Worm (Caenorhabditis elegans) whole organism, mixed stage, embryonic: Measurements from ENCODE around the gene fbxa-194.

Experiments used
- M03D4.4 ChIP-seq: sonication (generic microtip); optimal IDR thresholded peaks from 2 replicates; lab custom pipeline; 2017; ENCODE audit warnings: mild to moderate bottlenecking, missing genetic modification characterization, missing compliant biosample characterization
- bed-3 ChIP-seq: fragments of 200-800 bp; sonication (Bioruptor generic); optimal IDR thresholded peaks from 3 replicates; lab custom pipeline; 2018; ENCODE audit warnings: mild to moderate bottlenecking, missing genetic modification characterization, moderate library complexity, missing compliant biosample characterization
- blmp-1 ChIP-seq: fragments of 150-350 bp; optimal IDR thresholded peaks from 2 replicates; lab custom pipeline; 2014; ENCODE audit warnings: missing biosample characterization, missing genetic modification characterization
- ceh-39 ChIP-seq: fragments of 150-350 bp; optimal IDR thresholded peaks from 2 replicates; lab custom pipeline; 2014; ENCODE audit warnings: missing biosample characterization, missing genetic modification characterization
- ceh-43 ChIP-seq: fragments of 200-800 bp; sonication (Bioruptor generic); optimal IDR thresholded peaks from 2 replicates; lab custom pipeline; 2018; ENCODE audit warnings: mild to moderate bottlenecking, missing genetic modification characterization, moderate library complexity, missing compliant biosample characterization
- ceh-83 ChIP-seq: fragments of 200-800 bp; sonication (Bioruptor generic); optimal IDR thresholded peaks from 2 replicates; lab custom pipeline; 2018; ENCODE audit warnings: mild to moderate bottlenecking, missing genetic modification characterization, missing compliant biosample characterization
- ces-1 ChIP-seq: fragments of 150-350 bp; optimal IDR thresholded peaks from 2 replicates; lab custom pipeline; 2014; ENCODE audit warnings: missing biosample characterization, missing genetic modification reagents, missing genetic modification characterization
- cnd-1 ChIP-seq: fragments of 200-800 bp; sonication (Bioruptor generic); optimal IDR thresholded peaks from 2 replicates; lab custom pipeline; 2018; ENCODE audit warnings: mild to moderate bottlenecking, missing genetic modification characterization, missing compliant biosample characterization
- drap-1 ChIP-seq: fragments of 200-800 bp; sonication (Bioruptor generic); optimal IDR thresholded peaks from 3 replicates; lab custom pipeline; 2018; ENCODE audit warnings: mild to moderate bottlenecking, missing genetic modification characterization, missing compliant biosample characterization
- elt-1 ChIP-seq: sonication (generic microtip); optimal IDR thresholded peaks from 2 replicates; lab custom pipeline; 2017; ENCODE audit warnings: missing genetic modification characterization, mild to moderate bottlenecking, missing compliant biosample characterization, antibody characterized with exemption, moderate library complexity, borderline replicate concordance; ENCODE audit not compliant: insufficient read depth
- elt-3 ChIP-seq: fragments of 150-350 bp; optimal IDR thresholded peaks from 2 replicates; lab custom pipeline; 2014; ENCODE audit warnings: missing biosample characterization, missing genetic modification characterization
- flh-1 ChIP-seq: fragments of 200-800 bp; sonication (Bioruptor generic); optimal IDR thresholded peaks from 2 replicates; lab custom pipeline; 2018; ENCODE audit warnings: mild to moderate bottlenecking, missing genetic modification characterization, moderate library complexity, missing compliant biosample characterization
- ham-2 ChIP-seq: fragments of 200-800 bp; sonication (Bioruptor generic); optimal IDR thresholded peaks from 2 replicates; lab custom pipeline; 2018; ENCODE audit warnings: mild to moderate bottlenecking, missing genetic modification characterization, missing compliant biosample characterization
- hlh-1 ChIP-seq: fragments of 150-350 bp; optimal IDR thresholded peaks from 2 replicates; lab custom pipeline; 2014; ENCODE audit warnings: missing biosample characterization, missing genetic modification reagents, missing genetic modification characterization
- lin-13 ChIP-seq: fragments of 150-350 bp; optimal IDR thresholded peaks from 2 replicates; lab custom pipeline; 2014; ENCODE audit warnings: missing biosample characterization, missing genetic modification characterization
- lin-32 ChIP-seq: fragments of 200-800 bp; sonication (Bioruptor generic); optimal IDR thresholded peaks from 2 replicates; lab custom pipeline; 2018; ENCODE audit warnings: mild to moderate bottlenecking, missing genetic modification characterization, missing compliant biosample characterization
- lsy-2 ChIP-seq: fragments of 150-350 bp; optimal IDR thresholded peaks from 2 replicates; lab custom pipeline; 2014; ENCODE audit warnings: missing biosample characterization, missing genetic modification characterization
- mab-5 ChIP-seq: fragments of 150-350 bp; optimal IDR thresholded peaks from 2 replicates; lab custom pipeline; 2014; ENCODE audit warnings: missing biosample characterization, missing genetic modification characterization
- mep-1 ChIP-seq: fragments of 150-350 bp; optimal IDR thresholded peaks from 2 replicates; lab custom pipeline; 2017; ENCODE audit warnings: missing biosample characterization, missing genetic modification reagents, missing genetic modification characterization, inconsistent platforms
- mls-2 ChIP-seq: sonication (generic microtip); optimal IDR thresholded peaks from 2 replicates; lab custom pipeline; 2016; ENCODE audit warnings: mild to moderate bottlenecking, missing genetic modification characterization, moderate library complexity, missing compliant biosample characterization
- nhr-12 ChIP-seq: fragments of 150-350 bp; optimal IDR thresholded peaks from 2 replicates; lab custom pipeline; 2014; ENCODE audit warnings: missing biosample characterization, missing genetic modification characterization
- nhr-2 ChIP-seq: fragments of 150-350 bp; optimal IDR thresholded peaks from 2 replicates; lab custom pipeline; 2014; ENCODE audit warnings: missing biosample characterization, missing genetic modification characterization
- nhr-237 ChIP-seq: fragments of 150-350 bp; optimal IDR thresholded peaks from 2 replicates; lab custom pipeline; 2014; ENCODE audit warnings: missing biosample characterization, missing genetic modification characterization
- nhr-28 ChIP-seq: fragments of 150-350 bp; optimal IDR thresholded peaks from 2 replicates; lab custom pipeline; 2014; ENCODE audit warnings: missing biosample characterization, missing genetic modification characterization
- nhr-76 ChIP-seq: sonication (generic microtip); optimal IDR thresholded peaks from 2 replicates; lab custom pipeline; 2017; ENCODE audit warnings: missing biosample characterization, missing genetic modification characterization
- pha-4 ChIP-seq: fragments of 150-350 bp; optimal IDR thresholded peaks from 2 replicates; lab custom pipeline; 2018; ENCODE audit warnings: missing biosample characterization, missing genetic modification reagents, missing genetic modification characterization
- sem-2 ChIP-seq: fragments of 200-800 bp; sonication (Bioruptor generic); optimal IDR thresholded peaks from 2 replicates; lab custom pipeline; 2018; ENCODE audit warnings: mild to moderate bottlenecking, missing genetic modification characterization, missing compliant biosample characterization
- snpc-4 ChIP-seq: fragments of 150-350 bp; optimal IDR thresholded peaks from 2 replicates; lab custom pipeline; 2014; ENCODE audit warnings: missing biosample characterization, missing genetic modification characterization
- sptf-1 ChIP-seq: sonication (generic microtip); optimal IDR thresholded peaks from 2 replicates; lab custom pipeline; 2017; ENCODE audit warnings: mild to moderate bottlenecking, missing genetic modification characterization, moderate library complexity, missing compliant biosample characterization
- tbx-8 ChIP-seq: fragments of 200-800 bp; sonication (Bioruptor generic); optimal IDR thresholded peaks from 2 replicates; lab custom pipeline; 2018; ENCODE audit warnings: mild to moderate bottlenecking, missing genetic modification characterization, moderate library complexity, missing compliant biosample characterization
- unc-39 ChIP-seq: fragments of 150-350 bp; optimal IDR thresholded peaks from 2 replicates; lab custom pipeline; 2014; ENCODE audit warnings: missing biosample characterization, missing genetic modification characterization
- unc-62 ChIP-seq: fragments of 150-350 bp; optimal IDR thresholded peaks from 2 replicates; lab custom pipeline; 2014; ENCODE audit warnings: missing biosample characterization, missing genetic modification reagents, missing genetic modification characterization
- zip-8 ChIP-seq: fragments of 150-350 bp; optimal IDR thresholded peaks from 2 replicates; lab custom pipeline; 2014; ENCODE audit warnings: missing biosample characterization, missing genetic modification characterization
- ztf-11 ChIP-seq: fragments of 150-350 bp; optimal IDR thresholded peaks from 2 replicates; lab custom pipeline; 2014; ENCODE audit warnings: missing biosample characterization, missing genetic modification characterization

The fbxa-194 gene

DNA sequence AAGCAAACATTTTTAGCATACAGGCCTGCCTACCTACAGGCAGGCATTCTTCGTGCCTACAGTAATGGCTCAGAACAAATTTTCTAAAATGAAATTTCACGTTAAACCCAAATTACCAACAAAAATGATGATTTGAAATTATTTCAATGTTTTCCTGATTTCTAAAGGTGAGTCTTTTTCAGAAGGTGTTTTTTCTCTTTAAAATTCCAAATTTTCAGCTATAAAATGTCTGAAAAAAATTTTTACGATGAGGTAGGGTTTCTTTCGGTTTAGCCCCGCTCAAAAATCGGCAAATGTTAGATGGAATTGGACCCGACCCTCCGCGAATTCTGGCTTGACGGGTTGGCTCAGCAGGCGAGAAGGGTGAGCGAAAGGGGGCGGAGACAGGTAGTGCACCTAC, 32.7 kb downstream of the fbxa-194 start, which contains the start of gene W04E12.5:
Gene W04E12.5, plus strand, starts transcription at position 301 of the 400 bp plus-strand sequence.
- TF ChIP-seq sem-2: no peak
- no peak for TF ChIP-seq nhr-12 (tag; lab: Kevin White, UChicago)
- TF ChIP-seq blmp-1: no peak
- TF ChIP-seq unc-62 (GFP tag; lab: Kevin White, UChicago): no peak
- TF ChIP-seq flh-1 (GFP tag; lab: Kevin White, UChicago): no peak
- TF ChIP-seq elt-1 (tag; lab: Kevin White, UChicago): no peak
- TF ChIP-seq lin-32: no peak
- no peak for TF ChIP-seq drap-1 (GFP tag; lab: Kevin White, UChicago)
- no peak for TF ChIP-seq M03D4.4 (tag; lab: Kevin White, UChicago)
- no peak for TF ChIP-seq hlh-1 (tag; lab: Kevin White, UChicago)
- TF ChIP-seq nhr-2 (tag; lab: Kevin White, UChicago): no peak
- no peak for TF ChIP-seq bed-3 (GFP tag; lab: Kevin White, UChicago)
- TF ChIP-seq tbx-8 (GFP tag; lab: Kevin White, UChicago): no peak
- no peak for TF ChIP-seq unc-39 (tag; lab: Kevin White, UChicago)
- no peak for TF ChIP-seq nhr-76 (tag; lab: Kevin White, UChicago)
- TF ChIP-seq snpc-4 (tag; lab: Kevin White, UChicago): no peak
- no peak for TF ChIP-seq mep-1 (tag; lab: Kevin White, UChicago)
- no peak for TF ChIP-seq zip-8 (tag; lab: Kevin White, UChicago)
- TF ChIP-seq lin-13 (tag; lab: Kevin White, UChicago): no peak

- TF ChIP-seq ham-2 (GFP tag; lab: Kevin White, UChicago): no peak
- TF ChIP-seq ceh-43 (GFP tag; lab: Kevin White, UChicago): no peak
- TF ChIP-seq nhr-12 (tag; lab: Kevin White, UChicago): no peak
- TF ChIP-seq unc-39 (tag; lab: Kevin White, UChicago): no peak
- no peak for TF ChIP-seq nhr-28 (tag; lab: Kevin White, UChicago)
- no peak for TF ChIP-seq elt-3 (tag; lab: Kevin White, UChicago)
Measured at ce11 chrV:19744210-19744609, 34.3 kb downstream of the fbxa-194 start.

DNA sequence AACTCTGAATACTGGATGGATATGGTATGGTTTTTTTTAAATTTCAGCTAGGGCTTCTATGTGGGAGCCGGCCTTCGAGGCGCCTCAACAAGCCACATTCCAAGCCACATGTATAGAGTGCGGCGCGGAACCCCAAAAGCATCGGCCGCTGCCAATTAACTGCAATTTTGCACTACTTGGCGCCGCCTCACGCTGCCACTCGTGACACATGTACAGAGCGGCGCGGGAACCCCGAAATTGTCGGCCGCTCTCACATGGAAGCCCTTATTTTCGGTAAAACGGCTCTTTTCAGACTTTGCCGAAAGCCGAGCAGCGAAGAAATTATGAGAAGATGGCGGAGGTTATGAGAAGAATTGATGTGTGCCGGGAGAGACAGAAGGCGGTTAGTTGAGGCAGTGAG, 34.7 kb downstream of the fbxa-194 start:
- TF ChIP-seq cnd-1 (tag; lab: Kevin White, UChicago) (no peak), pha-4 (tag; lab: Kevin White, UChicago) (no peak), elt-3 (tag; lab: Kevin White, UChicago) (no peak), lin-32 (no peak), hlh-1 (tag; lab: Kevin White, UChicago) (no peak), drap-1 (GFP tag; lab: Kevin White, UChicago) (no peak), lsy-2 (tag; lab: Kevin White, UChicago) (no peak), ztf-11 (tag; lab: Kevin White, UChicago) (no peak), nhr-2 (tag; lab: Kevin White, UChicago) (no peak), lin-13 (tag; lab: Kevin White, UChicago) (no peak), blmp-1 (no peak), nhr-76 (tag; lab: Kevin White, UChicago) (no peak), zip-8 (tag; lab: Kevin White, UChicago) (no peak), unc-39 (tag; lab: Kevin White, UChicago) (no peak), nhr-237 (tag; lab: Kevin White, UChicago) (no peak), sptf-1 (tag; lab: Kevin White, UChicago) (no peak)

DNA sequence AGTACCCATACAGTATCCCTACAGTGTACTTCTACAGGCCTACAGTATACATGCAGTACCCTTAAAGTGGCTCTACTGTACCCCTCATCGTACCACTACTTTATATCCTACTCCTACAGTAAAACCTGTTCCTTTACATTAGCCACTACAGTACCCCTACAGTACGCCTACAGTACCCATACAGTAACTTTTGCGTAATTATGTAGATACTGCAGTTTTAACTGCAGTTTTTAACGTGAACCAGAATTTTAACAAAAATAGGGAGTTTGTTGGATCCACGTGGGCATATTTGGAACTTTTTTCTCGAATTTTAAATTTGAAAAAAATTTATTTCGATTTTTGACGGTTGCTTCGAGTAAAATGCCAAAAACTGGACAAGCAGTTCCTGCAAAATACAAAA, 35.2 kb downstream of the fbxa-194 start, which contains the start of gene W04E12.4:
Gene W04E12.4, plus strand, starts transcription at position 301 of the 400 bp plus-strand sequence.
- TF ChIP-seq mep-1 (tag; lab: Kevin White, UChicago): no peak
- TF ChIP-seq nhr-76 (tag; lab: Kevin White, UChicago): no peak
- TF ChIP-seq sem-2: no peak
- TF ChIP-seq nhr-28 (tag; lab: Kevin White, UChicago): no peak
- TF ChIP-seq blmp-1: no peak
- TF ChIP-seq sptf-1 (tag; lab: Kevin White, UChicago): no peak
- no peak for TF ChIP-seq nhr-237 (tag; lab: Kevin White, UChicago)

DNA sequence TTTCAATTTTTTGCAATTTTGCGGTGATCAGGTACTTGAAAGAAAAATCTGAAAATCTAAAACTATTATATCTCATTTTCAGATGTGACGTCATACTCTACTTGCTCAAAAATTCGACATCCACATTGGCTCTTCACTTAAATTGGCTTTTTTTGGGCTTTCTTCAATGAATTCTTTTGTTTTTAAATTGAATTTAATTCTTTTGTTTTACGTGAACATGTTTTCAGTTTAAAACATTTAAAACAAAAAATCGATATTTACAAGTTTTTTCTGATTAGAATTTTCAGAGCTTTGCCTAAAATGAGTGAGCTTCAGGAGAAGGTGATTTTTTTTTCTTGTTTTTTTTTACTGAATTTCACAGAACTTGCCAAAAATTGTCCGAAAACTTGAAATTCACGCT, 36.9 kb downstream of the fbxa-194 start, which contains the start of gene W04E12.3:
Gene W04E12.3, plus strand, starts transcription at position 301 of the 400 bp plus-strand sequence.
- TF ChIP-seq ceh-43 (GFP tag; lab: Kevin White, UChicago) (no peak), unc-62 (GFP tag; lab: Kevin White, UChicago) (no peak), ceh-39 (tag; lab: Kevin White, UChicago) (no peak), sem-2 (no peak), nhr-237 (tag; lab: Kevin White, UChicago) (no peak), sptf-1 (tag; lab: Kevin White, UChicago) (no peak), ham-2 (GFP tag; lab: Kevin White, UChicago) (no peak), M03D4.4 (tag; lab: Kevin White, UChicago) (no peak), ces-1 (GFP tag; lab: Kevin White, UChicago) (no peak), elt-1 (tag; lab: Kevin White, UChicago) (no peak), tbx-8 (GFP tag; lab: Kevin White, UChicago) (no peak), hlh-1 (tag; lab: Kevin White, UChicago) (no peak), nhr-28 (tag; lab: Kevin White, UChicago) (no peak), ceh-83 (GFP tag; lab: Kevin White, UChicago) (no peak), nhr-2 (tag; lab: Kevin White, UChicago) (no peak), mab-5 (tag; lab: Kevin White, UChicago) (no peak), mls-2 (no peak), drap-1 (GFP tag; lab: Kevin White, UChicago) (no peak), lin-32 (no peak), unc-39 (tag; lab: Kevin White, UChicago) (no peak)
